Fruit fly (Drosophila melanogaster): ENCODE measurements around the gene CG11134.
A peak's percentile ranks its signal among the peaks of the same experiment; 100 is the strongest.

CG11134 gene

dm6 chrX:13781739-13782502 is 44.2 kb downstream of the CG11134 start, which contains the start of the genes CtsB and amrt (continued):
- TF ChIP-seq tna (GFP tag; IDR thresholded peaks at IDR 0.05; ENCODE audit: partially characterized antibody) (no peak; the same call in 1 of the 2 replicates), CG10147 (GFP tag; optimal IDR thresholded peaks at IDR 0.05) (peak; percentile 21), CG9437 (GFP tag; optimal IDR thresholded peaks at IDR 0.05) (peak; percentile 12), CG6813 (GFP tag; optimal IDR thresholded peaks at IDR 0.05) (no peak), pita (GFP tag; optimal IDR thresholded peaks at IDR 0.05) (no peak), Sin3A (optimal IDR thresholded peaks at IDR 0.05) (peak; percentile 98), gsb (GFP tag; IDR thresholded peaks at IDR 0.05) (no peak), Mes4 (GFP tag; optimal IDR thresholded peaks at IDR 0.05) (peak; percentile 37), ash1 (GFP tag; optimal IDR thresholded peaks at IDR 0.05) (no peak), gfzf (GFP tag; optimal IDR thresholded peaks at IDR 0.05) (peak; percentile 28), ATbp (GFP tag; optimal IDR thresholded peaks at IDR 0.05) (no peak), dmrt11E (tag; optimal IDR thresholded peaks at IDR 0.05) (peak; percentile 28), CG13624 (GFP tag; optimal IDR thresholded peaks at IDR 0.05) (peak; percentile 62), chinmo (GFP tag; IDR thresholded peaks at IDR 0.05; ENCODE audit: partially characterized antibody) (peak; percentile 72; the same call in 2 of the 4 replicates), sim (GFP tag; IDR thresholded peaks at IDR 0.05) (no peak), CG14050 (GFP tag; IDR thresholded peaks at IDR 0.05) (no peak), en (GFP tag; optimal IDR thresholded peaks at IDR 0.05) (no peak), Dip3 (GFP tag; optimal IDR thresholded peaks at IDR 0.05) (peak; percentile 38), Pdp1 (GFP tag; optimal IDR thresholded peaks at IDR 0.05) (peak; percentile 57 to 61), CG17568 (GFP tag; optimal IDR thresholded peaks at IDR 0.05) (no peak), CG3847 (GFP tag; IDR thresholded peaks at IDR 0.05) (peak; percentile 60), CG12104 (GFP tag; optimal IDR thresholded peaks at IDR 0.05) (peak; percentile 9), Dip2 (GFP tag; IDR thresholded peaks at IDR 0.05) (no peak), H2.0 (GFP tag; IDR thresholded peaks at IDR 0.05) (no peak), cwo (GFP tag; optimal IDR thresholded peaks at IDR 0.05) (no peak), dm (GFP tag; optimal IDR thresholded peaks at IDR 0.05) (peak; percentile 44), CG17328 (GFP tag; IDR thresholded peaks at IDR 0.05) (no peak), ERR (GFP tag; optimal IDR thresholded peaks at IDR 0.05) (peak; percentile 50), CG17186 (GFP tag; optimal IDR thresholded peaks at IDR 0.05) (peak; percentile 95), Ptx1 (GFP tag; IDR thresholded peaks at IDR 0.05) (0 out of 2 replicates have a peak, but pooled peaks have one; percentile 51), CG6683 (GFP tag; optimal IDR thresholded peaks at IDR 0.05) (no peak), CG13296 (GFP tag; optimal IDR thresholded peaks at IDR 0.05) (no peak), ara (GFP tag; IDR thresholded peaks at IDR 0.05) (no peak), nau (GFP tag; optimal IDR thresholded peaks at IDR 0.05) (no peak), hb (GFP tag; IDR thresholded peaks at IDR 0.05; ENCODE audit: partially characterized antibody) (peak; percentile 78), mld (GFP tag; IDR thresholded peaks at IDR 0.05; ENCODE audit: partially characterized antibody) (0 out of 3 replicates have a peak, but pooled peaks have one; percentile 43), CG33557 (GFP tag; optimal IDR thresholded peaks at IDR 0.05) (peak; percentile 36), CG14667 (GFP tag; IDR thresholded peaks at IDR 0.05) (no peak), CG13424 (tag; optimal IDR thresholded peaks at IDR 0.05) (peak; percentile 59), al (GFP tag; IDR thresholded peaks at IDR 0.05) (peak; percentile 47; the same call in 1 of the 2 replicates), CG12769 (tag; optimal IDR thresholded peaks at IDR 0.05) (peak; percentile 59), Doc3 (GFP tag; IDR thresholded peaks at IDR 0.05; ENCODE audit: partially characterized antibody) (peak; percentile 56; the same call in 1 of the 3 replicates), CG33213 (GFP tag; optimal IDR thresholded peaks at IDR 0.05) (peak; percentile 21), MTF-1 (GFP tag; optimal IDR thresholded peaks at IDR 0.05; ENCODE audit: borderline replicate concordance) (no peak), pum (GFP tag; optimal IDR thresholded peaks at IDR 0.05) (peak; percentile 55), NC2α (GFP tag; optimal IDR thresholded peaks at IDR 0.05) (no peak), gcm2 (GFP tag; optimal IDR thresholded peaks at IDR 0.05) (no peak), CG4854 (GFP tag; optimal IDR thresholded peaks at IDR 0.05) (peak; percentile 12)

Data from whole organism, embryonic.